Worm (Caenorhabditis elegans): ENCODE results near the gene acn-1.

ce11 chrX:5066570-5066969, 30.3 kb downstream of the acn-1 start:
- TF ChIP-seq egl-27 (tag; optimal IDR thresholded peaks at IDR 0.05) (no peak), unc-62 (GFP tag; optimal IDR thresholded peaks at IDR 0.05) (no peak), ztf-11 (tag; optimal IDR thresholded peaks at IDR 0.05) (no peak), gmeb-1 (tag; optimal IDR thresholded peaks at IDR 0.05) (no peak), nhr-6 (tag; optimal IDR thresholded peaks at IDR 0.05) (no peak)

All from whole organism, L2 larva.